Fruit fly (Drosophila melanogaster) whole organism, wandering third instar larva: ENCODE data around the gene PGRP-LA.

Source experiments
- Abd-B ChIP-seq: fragments of >200 bp; optimal IDR thresholded peaks from 2 replicates; lab custom pipeline; 2017; ENCODE audit warnings: missing biosample characterization, missing genetic modification characterization
- CG32264 ChIP-seq: fragments of 200-800 bp; sonication (Bioruptor generic); optimal IDR thresholded peaks from 2 replicates; lab custom pipeline; 2016; ENCODE audit warnings: missing biosample characterization, missing genetic modification characterization
- CG9705 ChIP-seq: fragments of 200-800 bp; sonication (Bioruptor generic); optimal IDR thresholded peaks from 2 replicates; lab custom pipeline; 2018; ENCODE audit warnings: missing biosample characterization, mild to moderate bottlenecking, missing genetic modification characterization
- CrebA ChIP-seq: fragments of 200-800 bp; sonication (Bioruptor generic); optimal IDR thresholded peaks from 2 replicates; lab custom pipeline; 2016; ENCODE audit warnings: missing biosample characterization, mild to moderate bottlenecking, missing genetic modification characterization, borderline replicate concordance
- Dfd ChIP-seq: fragments of >200 bp; optimal IDR thresholded peaks from 2 replicates; lab custom pipeline; 2017; ENCODE audit warnings: missing biosample characterization, missing genetic modification characterization
- Dif ChIP-seq: fragments of 200-275, 200-300 bp; sonication (Bioruptor generic); optimal IDR thresholded peaks from 2 replicates; lab custom pipeline; 2018; ENCODE audit warnings: missing biosample characterization, missing genetic modification characterization; ENCODE audit not compliant: partially characterized antibody
- GATAd ChIP-seq: sonication (Bioruptor generic); optimal IDR thresholded peaks from 2 replicates; lab custom pipeline; 2016; ENCODE audit warnings: missing biosample characterization, missing genetic modification characterization
- HLH106 ChIP-seq: fragments of 200-800 bp; optimal IDR thresholded peaks from 3 replicates; lab custom pipeline; 2019; ENCODE audit warnings: missing biosample characterization, mild to moderate bottlenecking, missing genetic modification characterization, moderate library complexity
- Hnf4 ChIP-seq: fragments of 200-800 bp; sonication (Bioruptor generic); optimal IDR thresholded peaks from 2 replicates; lab custom pipeline; 2016; ENCODE audit warnings: missing biosample characterization, mild to moderate bottlenecking, missing genetic modification characterization
- Hr78 ChIP-seq: fragments of >200 bp; optimal IDR thresholded peaks from 2 replicates; lab custom pipeline; 2017; ENCODE audit warnings: missing biosample characterization, missing genetic modification characterization
- Hr83 ChIP-seq: fragments of 200-300 bp; sonication (Bioruptor generic); optimal IDR thresholded peaks from 2 replicates; lab custom pipeline; 2016; ENCODE audit warnings: missing biosample characterization, mild to moderate bottlenecking, missing genetic modification characterization, moderate library complexity; ENCODE audit not compliant: poor library complexity, severe bottlenecking
- Jra ChIP-seq: sonication (Bioruptor generic); optimal IDR thresholded peaks from 2 replicates; lab custom pipeline; 2016; ENCODE audit warnings: missing biosample characterization, missing genetic modification characterization
- Mio ChIP-seq: sonication (Bioruptor generic); optimal IDR thresholded peaks from 2 replicates; lab custom pipeline; 2016; ENCODE audit warnings: missing biosample characterization, missing genetic modification characterization
- Myc ChIP-seq: fragments of >200 bp; optimal IDR thresholded peaks from 2 replicates; lab custom pipeline; 2017
- N ChIP-seq: fragments of >200 bp; optimal IDR thresholded peaks from 2 replicates; lab custom pipeline; 2018; ENCODE audit warnings: missing biosample characterization, missing external identifiers, missing genetic modification characterization
- OdsH ChIP-seq: fragments of 200-800 bp; sonication (Bioruptor generic); optimal IDR thresholded peaks from 2 replicates; lab custom pipeline; 2016; ENCODE audit warnings: missing biosample characterization, mild to moderate bottlenecking, missing genetic modification characterization
- Rel ChIP-seq, 2 experiments: fragments of 200-800 bp; sonication (Bioruptor generic) in 1 of 2; optimal IDR thresholded peaks; 2 replicates in 1 of 2; 3 replicates in 1 of 2; lab custom pipeline; 2016 to 2019; ENCODE audit warnings: mild to moderate bottlenecking in 2 of 2, missing biosample characterization in 2 of 2, missing genetic modification characterization in 2 of 2, moderate library complexity in 1 of 2
- Sp1 ChIP-seq: fragments of 200-800 bp; sonication (Bioruptor generic); optimal IDR thresholded peaks from 3 replicates; lab custom pipeline; 2019; ENCODE audit warnings: missing biosample characterization, mild to moderate bottlenecking, missing genetic modification characterization, moderate library complexity
- Vsx2 ChIP-seq: fragments of 200-300, 225-300 bp; sonication (Bioruptor generic); optimal IDR thresholded peaks from 2 replicates; lab custom pipeline; 2018; ENCODE audit warnings: missing biosample characterization, missing genetic modification characterization; ENCODE audit not compliant: partially characterized antibody
- br ChIP-seq: fragments of 200-800 bp; sonication (Bioruptor generic); optimal IDR thresholded peaks from 2 replicates; lab custom pipeline; 2016; ENCODE audit warnings: missing biosample characterization, missing genetic modification characterization
- brk ChIP-seq: fragments of 200-800 bp; sonication (Bioruptor generic); optimal IDR thresholded peaks from 2 replicates; lab custom pipeline; 2016; ENCODE audit warnings: missing biosample characterization, mild to moderate bottlenecking, missing genetic modification characterization
- dl ChIP-seq, 2 experiments: fragments of 175-275, 200-275 bp in 1 of 2; fragments of 200-275 bp in 1 of 2; sonication (Bioruptor generic); optimal IDR thresholded peaks; lab custom pipeline; 2018; ENCODE audit warnings: mild to moderate bottlenecking in 2 of 2, missing biosample characterization in 2 of 2, missing genetic modification characterization in 2 of 2, moderate library complexity in 2 of 2; ENCODE audit not compliant: partially characterized antibody in 2 of 2, insufficient read depth in 1 of 2
- dmrt93B ChIP-seq: fragments of 200-800 bp; sonication (Bioruptor generic); optimal IDR thresholded peaks from 2 replicates; lab custom pipeline; 2018; ENCODE audit warnings: missing biosample characterization, mild to moderate bottlenecking, missing genetic modification characterization
- dsf ChIP-seq: sonication (Bioruptor generic); optimal IDR thresholded peaks from 2 replicates; lab custom pipeline; 2016; ENCODE audit warnings: missing biosample characterization, missing genetic modification characterization, borderline replicate concordance
- ey ChIP-seq: fragments of 200-800 bp; sonication (Bioruptor generic); optimal IDR thresholded peaks from 2 replicates; lab custom pipeline; 2016; ENCODE audit warnings: missing biosample characterization, missing genetic modification characterization
- foxo ChIP-seq, 2 experiments: fragments of 200-800 bp; sonication (Bioruptor generic); optimal IDR thresholded peaks; 2 replicates in 1 of 2; 3 replicates in 1 of 2; lab custom pipeline; 2016 to 2017; ENCODE audit warnings: missing biosample characterization in 2 of 2, missing genetic modification characterization in 2 of 2
- fru ChIP-seq: fragments of 200-800 bp; sonication (Bioruptor generic); optimal IDR thresholded peaks from 3 replicates; lab custom pipeline; 2016; ENCODE audit warnings: missing biosample characterization, mild to moderate bottlenecking, missing genetic modification characterization
- h ChIP-seq: fragments of 200-800 bp; sonication (Bioruptor generic); optimal IDR thresholded peaks from 3 replicates; lab custom pipeline; 2016; ENCODE audit warnings: missing biosample characterization, mild to moderate bottlenecking, missing genetic modification characterization
- jim ChIP-seq: fragments of 175-275, 200-325 bp; sonication (Bioruptor generic); optimal IDR thresholded peaks from 2 replicates; lab custom pipeline; 2016; ENCODE audit warnings: missing biosample characterization, mild to moderate bottlenecking, missing genetic modification characterization
- lola ChIP-seq: fragments of >200 bp; optimal IDR thresholded peaks from 2 replicates; lab custom pipeline; 2017; ENCODE audit warnings: missing biosample characterization, missing genetic modification characterization
- pan ChIP-seq: fragments of >200 bp; optimal IDR thresholded peaks from 2 replicates; lab custom pipeline; 2017
- psq ChIP-seq: fragments of 200-800 bp; sonication (Bioruptor generic); optimal IDR thresholded peaks from 3 replicates; lab custom pipeline; 2017; ENCODE audit warnings: missing biosample characterization, mild to moderate bottlenecking, missing genetic modification characterization, moderate library complexity
- rgr ChIP-seq: fragments of 200-800 bp; sonication (Bioruptor generic); optimal IDR thresholded peaks from 3 replicates; lab custom pipeline; 2016; ENCODE audit warnings: missing biosample characterization, mild to moderate bottlenecking, missing genetic modification characterization
- sage ChIP-seq: fragments of 200-800 bp; sonication (Bioruptor generic); optimal IDR thresholded peaks from 2 replicates; lab custom pipeline; 2016; ENCODE audit warnings: missing biosample characterization, mild to moderate bottlenecking, missing genetic modification characterization
- sv ChIP-seq: fragments of 200-800 bp; sonication (Bioruptor generic); optimal IDR thresholded peaks from 3 replicates; lab custom pipeline; 2016; ENCODE audit warnings: missing biosample characterization, missing genetic modification characterization
- tai ChIP-seq: sonication (Bioruptor generic); optimal IDR thresholded peaks from 2 replicates; lab custom pipeline; 2016; ENCODE audit warnings: missing biosample characterization, missing genetic modification characterization
- usp ChIP-seq: fragments of >200 bp; optimal IDR thresholded peaks from 2 replicates; lab custom pipeline; 2017; ENCODE audit warnings: missing biosample characterization, missing genetic modification characterization
- woc ChIP-seq: sonication (Bioruptor generic); optimal IDR thresholded peaks from 2 replicates; lab custom pipeline; 2016; ENCODE audit warnings: missing biosample characterization, mild to moderate bottlenecking, missing genetic modification characterization

PGRP-LA gene

dm6 chr3L:9375130-9375529 lies 41.0 kb downstream of the PGRP-LA start, which contains the start of gene CG4461:
Gene CG4461 (plus strand): TSS chr3L:9375430.
- no peak for TF ChIP-seq dmrt93B
- TF ChIP-seq GATAd (GFP tag; lab: Kevin White, UChicago), result no peak
- TF ChIP-seq Hr83 (GFP tag; lab: Kevin White, UChicago), result no peak
- no peak for TF ChIP-seq psq (GFP tag; lab: Kevin White, UChicago)
- TF ChIP-seq CG32264 (GFP tag; lab: Kevin White, UChicago), result no peak
- no peak for TF ChIP-seq jim (GFP tag; lab: Kevin White, UChicago)
- no peak for TF ChIP-seq usp (GFP tag; lab: Kevin White, UChicago)
- TF ChIP-seq pan (lab: Kevin White, UChicago), result no peak
- TF ChIP-seq lola (GFP tag; lab: Kevin White, UChicago), result no peak
- TF ChIP-seq dl (GFP tag; optimal IDR thresholded peaks at IDR 0.05; lab: Kevin White, UChicago; ENCODE audit: insufficient read depth in 1 of 2, partially characterized antibody in 2 of 2), result no peak
- TF ChIP-seq ey (GFP tag; lab: Kevin White, UChicago), result no peak
- TF ChIP-seq Myc (lab: Kevin White, UChicago), result no peak
- no peak for TF ChIP-seq Dfd (GFP tag; lab: Kevin White, UChicago)
- no peak for TF ChIP-seq dsf (GFP tag; lab: Kevin White, UChicago)

dm6 chr3L:9376573-9376972 lies 42.4 kb downstream of the PGRP-LA start:
- no peak for TF ChIP-seq pan (lab: Kevin White, UChicago)
- no peak for TF ChIP-seq Dif (GFP tag; lab: Kevin White, UChicago)
- TF ChIP-seq fru (GFP tag; lab: Kevin White, UChicago), result no peak
- no peak for TF ChIP-seq CG9705
- no peak for TF ChIP-seq Sp1 (GFP tag; lab: Kevin White, UChicago)
- TF ChIP-seq usp (GFP tag; lab: Kevin White, UChicago), result no peak
- no peak for TF ChIP-seq tai (GFP tag; lab: Kevin White, UChicago)
- no peak for TF ChIP-seq foxo (GFP tag; optimal IDR thresholded peaks at IDR 0.05; lab: Kevin White, UChicago)
- TF ChIP-seq Rel (GFP tag; optimal IDR thresholded peaks at IDR 0.05; lab: Kevin White, UChicago), result no peak
- TF ChIP-seq Rel (tag; optimal IDR thresholded peaks at IDR 0.05; lab: Kevin White, UChicago), result no peak
- no peak for TF ChIP-seq dl (GFP tag; optimal IDR thresholded peaks at IDR 0.05; lab: Kevin White, UChicago; ENCODE audit: insufficient read depth in 1 of 2, partially characterized antibody in 2 of 2)
- no peak for TF ChIP-seq sage (GFP tag; lab: Kevin White, UChicago)
- TF ChIP-seq dmrt93B, result no peak
- TF ChIP-seq Myc (lab: Kevin White, UChicago), result no peak
- no peak for TF ChIP-seq sv (GFP tag; lab: Kevin White, UChicago)
- TF ChIP-seq rgr (GFP tag; lab: Kevin White, UChicago), result no peak
- TF ChIP-seq OdsH (GFP tag; lab: Kevin White, UChicago), result no peak
- no peak for TF ChIP-seq HLH106 (tag; lab: Kevin White, UChicago)
- TF ChIP-seq Mio, result no peak

- TF ChIP-seq woc (GFP tag; lab: Kevin White, UChicago), result peak; percentile 92
- TF ChIP-seq psq (GFP tag; lab: Kevin White, UChicago), result peak; percentile 94
- TF ChIP-seq GATAd (GFP tag; lab: Kevin White, UChicago), result no peak
- TF ChIP-seq Hr78, result no peak
- TF ChIP-seq usp (GFP tag; lab: Kevin White, UChicago), result no peak
- TF ChIP-seq ey (GFP tag; lab: Kevin White, UChicago), result peak; percentile 96
- TF ChIP-seq brk, result peak; percentile 97
- TF ChIP-seq sv (GFP tag; lab: Kevin White, UChicago), result peak; percentile 75
- no peak for TF ChIP-seq Dfd (GFP tag; lab: Kevin White, UChicago)
- TF ChIP-seq dmrt93B, result peak; percentile 60
- no peak for TF ChIP-seq N (GFP tag; lab: Kevin White, UChicago)
- TF ChIP-seq sage (GFP tag; lab: Kevin White, UChicago), result peak; percentile 89
- TF ChIP-seq jim (GFP tag; lab: Kevin White, UChicago), result peak; percentile 79
- peak; percentile 97 for TF ChIP-seq h (GFP tag; lab: Kevin White, UChicago)
- peak; percentile 59 for TF ChIP-seq dsf (GFP tag; lab: Kevin White, UChicago)
- TF ChIP-seq rgr (GFP tag; lab: Kevin White, UChicago), result peak; percentile 96
- peak; percentile 96 for TF ChIP-seq OdsH (GFP tag; lab: Kevin White, UChicago)
- peak; percentile 84 for TF ChIP-seq HLH106 (tag; lab: Kevin White, UChicago)
- peak; percentile 87 for TF ChIP-seq Jra (GFP tag; lab: Kevin White, UChicago)
- peak; percentile 67 for TF ChIP-seq Vsx2 (GFP tag; lab: Kevin White, UChicago)
- peak; percentile 0 for TF ChIP-seq Rel (GFP tag; optimal IDR thresholded peaks at IDR 0.05; lab: Kevin White, UChicago)
- peak; percentile 52 for TF ChIP-seq Rel (tag; optimal IDR thresholded peaks at IDR 0.05; lab: Kevin White, UChicago)
- peak; percentile 23 to 25 for TF ChIP-seq dl (GFP tag; optimal IDR thresholded peaks at IDR 0.05; lab: Kevin White, UChicago; ENCODE audit: insufficient read depth in 1 of 2, partially characterized antibody in 2 of 2)
- peak; percentile 89 for TF ChIP-seq Sp1 (GFP tag; lab: Kevin White, UChicago)
- TF ChIP-seq CG32264 (GFP tag; lab: Kevin White, UChicago), result peak; percentile 86
- TF ChIP-seq pan (lab: Kevin White, UChicago), result no peak
- peak; percentile 6 for TF ChIP-seq Hr83 (GFP tag; lab: Kevin White, UChicago)
- no peak for TF ChIP-seq lola (GFP tag; lab: Kevin White, UChicago)
- peak; percentile 52 to 94 for TF ChIP-seq foxo (GFP tag; optimal IDR thresholded peaks at IDR 0.05; lab: Kevin White, UChicago)
- no peak for TF ChIP-seq Abd-B (GFP tag; lab: Kevin White, UChicago)
- TF ChIP-seq CG9705, result no peak
- TF ChIP-seq Myc (lab: Kevin White, UChicago), result no peak
- peak; percentile 95 for TF ChIP-seq br (GFP tag; lab: Kevin White, UChicago)
- TF ChIP-seq Hnf4, result peak; percentile 93
- peak; percentile 66 for TF ChIP-seq Dif (GFP tag; lab: Kevin White, UChicago)
- TF ChIP-seq CrebA, result no peak
These were observed 43.3 kb downstream of the PGRP-LA start, which contains the start of gene Hsp26 for dm6 chr3L:9377198-9378035. Gene Hsp26 (minus strand): TSS chr3L:9377427.
